Worm (Caenorhabditis elegans): ENCODE data around the gene W04D2.4.

DNA sequence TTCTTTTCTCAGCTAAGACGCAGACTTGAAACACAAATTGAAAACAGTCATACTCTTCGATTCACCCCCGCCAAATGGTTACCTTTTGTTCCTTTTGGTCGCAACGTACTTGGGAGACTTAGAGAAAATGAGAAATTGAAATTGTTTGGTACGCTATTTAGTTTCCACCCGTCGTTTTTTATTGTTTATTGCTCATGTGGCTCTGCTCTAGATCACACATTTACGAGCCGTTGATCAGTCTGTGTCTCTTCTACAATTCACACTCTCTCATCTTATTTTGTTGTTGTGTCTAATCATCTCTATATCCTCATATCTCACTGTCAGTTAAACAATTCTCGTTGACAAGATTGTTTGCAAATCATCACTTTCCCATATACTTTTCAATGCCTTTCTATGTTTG lies 9.6 kb downstream of the W04D2.4 start:
- TF ChIP-seq blmp-1 (tag; optimal IDR thresholded peaks at IDR 0.05) (no peak), nhr-12 (tag; optimal IDR thresholded peaks at IDR 0.05) (no peak), nhr-28 (tag; optimal IDR thresholded peaks at IDR 0.05) (no peak)

Measured in whole organism, mixed stage, embryonic.